Fruit fly (Drosophila melanogaster): ENCODE measurements around the gene CLIP-190.

The CLIP-190 gene

DNA sequence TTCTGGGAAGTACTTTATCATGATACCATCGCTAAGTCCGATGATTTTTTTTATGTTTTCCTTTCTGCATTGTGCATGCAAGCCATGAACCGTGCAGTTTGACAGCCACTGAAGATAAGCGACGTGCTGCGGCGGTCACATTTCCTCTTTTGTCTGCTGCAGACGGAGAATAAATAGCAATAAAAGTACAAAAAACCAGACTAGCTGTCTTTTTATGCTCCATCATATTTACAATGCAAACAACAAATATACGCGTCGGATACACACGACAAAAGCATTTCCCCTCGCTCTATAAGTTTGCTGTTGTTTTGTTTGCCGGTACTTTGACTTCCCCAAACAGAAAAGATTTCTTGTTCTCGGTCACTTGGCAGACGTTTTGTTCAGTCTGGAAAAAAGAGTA is 4.7 kb upstream of the CLIP-190 start (continued):
- TF ChIP-seq CG17912 (GFP tag; optimal IDR thresholded peaks at IDR 0.05) (peak; percentile 58), wek (GFP tag; optimal IDR thresholded peaks at IDR 0.05) (peak; percentile 89), Gug (GFP tag; IDR thresholded peaks at IDR 0.05) (no peak), CG10654 (GFP tag; optimal IDR thresholded peaks at IDR 0.05) (peak; percentile 57), slbo (GFP tag; IDR thresholded peaks at IDR 0.05) (no peak), ara (GFP tag; IDR thresholded peaks at IDR 0.05) (peak; percentile 66), Blimp-1 (GFP tag; optimal IDR thresholded peaks at IDR 0.05) (peak; percentile 86), bigmax (GFP tag; optimal IDR thresholded peaks at IDR 0.05) (peak; percentile 29), Hr39 (optimal IDR thresholded peaks at IDR 0.05) (no peak), CG3065 (GFP tag; optimal IDR thresholded peaks at IDR 0.05) (peak; percentile 72), nerfin-2 (GFP tag; IDR thresholded peaks at IDR 0.05; ENCODE audit: partially characterized antibody) (no peak), kni (GFP tag; optimal IDR thresholded peaks at IDR 0.05) (peak; percentile 89), C15 (GFP tag; IDR thresholded peaks at IDR 0.05) (no peak), CG14050 (GFP tag; IDR thresholded peaks at IDR 0.05) (peak; percentile 37; the same call in 2 of the 3 replicates), Aef1 (GFP tag; IDR thresholded peaks at IDR 0.05) (no peak), Hsf (GFP tag; optimal IDR thresholded peaks at IDR 0.05) (peak; percentile 39), PHDP (tag; optimal IDR thresholded peaks at IDR 0.05) (peak; percentile 71), dan (GFP tag; IDR thresholded peaks at IDR 0.05) (no peak), lola (GFP tag; optimal IDR thresholded peaks at IDR 0.05) (peak in 1 of 3 experiments; percentile 52), Hmr (GFP tag; optimal IDR thresholded peaks at IDR 0.05) (no peak), Dp (GFP tag; optimal IDR thresholded peaks at IDR 0.05) (no peak), CG10565 (GFP tag; optimal IDR thresholded peaks at IDR 0.05) (no peak), CG6791 (GFP tag; IDR thresholded peaks at IDR 0.05; ENCODE audit: partially characterized antibody) (no peak), CG3163 (GFP tag; optimal IDR thresholded peaks at IDR 0.05) (peak; percentile 31), btn (GFP tag; optimal IDR thresholded peaks at IDR 0.05) (peak; percentile 75), HLHmδ (GFP tag; optimal IDR thresholded peaks at IDR 0.05) (peak; percentile 89), CG12236 (GFP tag; optimal IDR thresholded peaks at IDR 0.05) (peak; percentile 75), tna (GFP tag; IDR thresholded peaks at IDR 0.05; ENCODE audit: partially characterized antibody) (no peak), ranshi (GFP tag; IDR thresholded peaks at IDR 0.05) (peak; percentile 46; the same call in 1 of the 2 replicates), Lpt (GFP tag; optimal IDR thresholded peaks at IDR 0.05) (no peak), HHEX (GFP tag; optimal IDR thresholded peaks at IDR 0.05) (peak; percentile 73), gem (tag; optimal IDR thresholded peaks at IDR 0.05) (peak; percentile 76), CG8924 (tag; optimal IDR thresholded peaks at IDR 0.05) (peak; percentile 72), CG6689 (GFP tag; IDR thresholded peaks at IDR 0.05) (peak; percentile 68), mam (GFP tag; optimal IDR thresholded peaks at IDR 0.05) (peak; percentile 17), jigr1 (GFP tag; IDR thresholded peaks at IDR 0.05) (no peak), CG6272 (GFP tag; IDR thresholded peaks at IDR 0.05) (no peak), jing (GFP tag; optimal IDR thresholded peaks at IDR 0.05) (peak; percentile 58), D19A (tag; optimal IDR thresholded peaks at IDR 0.05) (peak; percentile 64), Ada2b (GFP tag; IDR thresholded peaks at IDR 0.05) (no peak), CG31441 (GFP tag; IDR thresholded peaks at IDR 0.05) (peak; percentile 71), crol (GFP tag; IDR thresholded peaks at IDR 0.05) (peak; percentile 37; the same call in 1 of the 2 replicates), cad (GFP tag; optimal IDR thresholded peaks at IDR 0.05) (peak; percentile 42), CG2120 (GFP tag; optimal IDR thresholded peaks at IDR 0.05) (no peak), CG13296 (GFP tag; optimal IDR thresholded peaks at IDR 0.05) (no peak), ac (GFP tag; optimal IDR thresholded peaks at IDR 0.05) (peak; percentile 85), sima (GFP tag; optimal IDR thresholded peaks at IDR 0.05) (peak; percentile 13), Nf-YC (tag; optimal IDR thresholded peaks at IDR 0.05) (no peak), Dad (GFP tag; optimal IDR thresholded peaks at IDR 0.05) (peak; percentile 38), pfk (GFP tag; optimal IDR thresholded peaks at IDR 0.05) (peak; percentile 17), Six4 (GFP tag; optimal IDR thresholded peaks at IDR 0.05) (peak; percentile 48), CG32532 (GFP tag; IDR thresholded peaks at IDR 0.05) (no peak)
